Worm (Caenorhabditis elegans): Measurements from ENCODE around the gene frpr-4.

DNA sequence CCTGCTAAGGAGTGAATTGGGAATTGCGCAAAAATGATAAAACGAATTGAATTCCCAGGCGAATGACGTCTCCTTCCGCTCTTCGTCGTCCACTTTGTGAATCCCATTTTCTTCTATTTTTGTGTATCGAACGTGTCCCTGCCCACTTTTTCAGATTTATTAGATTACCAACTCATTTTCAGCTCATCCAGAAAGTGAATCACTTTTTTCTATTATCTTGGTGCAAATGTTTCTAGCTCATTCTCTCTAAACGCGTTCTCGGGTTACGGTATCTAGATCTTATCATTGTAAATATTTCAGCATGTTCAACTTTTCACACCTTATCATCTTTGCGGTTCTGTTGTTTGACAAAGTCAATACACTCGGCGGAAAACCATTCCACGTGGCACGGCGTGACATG lies 33.8 kb upstream of the frpr-4 start, which contains the start of gene ZK622.5:
- TF ChIP-seq him-1 (tag; optimal IDR thresholded peaks at IDR 0.05), result no peak
- TF ChIP-seq W03F9.2 (tag; optimal IDR thresholded peaks at IDR 0.05), result no peak
